Fruit fly (Drosophila melanogaster): Measurements from ENCODE around the gene p130CAS.

dm6 chr3L:180262-180543, 27.5 kb downstream of the p130CAS start:
- TF ChIP-seq CG7045 (GFP tag; optimal IDR thresholded peaks at IDR 0.05) (no peak), CG14711 (tag; optimal IDR thresholded peaks at IDR 0.05) (no peak), pad (GFP tag; optimal IDR thresholded peaks at IDR 0.05) (no peak), Crg-1 (GFP tag; optimal IDR thresholded peaks at IDR 0.05) (no peak), toe (GFP tag; optimal IDR thresholded peaks at IDR 0.05) (no peak), CG7101 (tag; optimal IDR thresholded peaks at IDR 0.05) (no peak), cnc (optimal IDR thresholded peaks at IDR 0.05) (no peak), tj (GFP tag; optimal IDR thresholded peaks at IDR 0.05) (no peak), Clk (GFP tag; optimal IDR thresholded peaks at IDR 0.05) (no peak)
